Worm (Caenorhabditis elegans) whole organism, L1 larva: ENCODE results near the gene nhr-76.

ENCODE experiments used
- C16A3.4 ChIP-seq: fragments of 150-350 bp; optimal IDR thresholded peaks from 2 replicates; lab custom pipeline; 2014; ENCODE audit warnings: missing biosample characterization, missing genetic modification characterization
- C34B4.2 ChIP-seq: sonication (generic microtip); optimal IDR thresholded peaks from 2 replicates; lab custom pipeline; 2017; ENCODE audit warnings: mild to moderate bottlenecking, missing genetic modification characterization, missing compliant biosample characterization
- Y116A8C.19 ChIP-seq: sonication (generic microtip); optimal IDR thresholded peaks from 2 replicates; lab custom pipeline; 2016; ENCODE audit warnings: missing compliant biosample characterization, missing genetic modification characterization, borderline replicate concordance
- alr-1 ChIP-seq: fragments of 200-800 bp; sonication (Bioruptor generic); optimal IDR thresholded peaks from 2 replicates; lab custom pipeline; 2018; ENCODE audit warnings: borderline replicate concordance, mild to moderate bottlenecking, missing genetic modification characterization, missing compliant biosample characterization
- aly-2 ChIP-seq: fragments of 150-350 bp; optimal IDR thresholded peaks from 2 replicates; lab custom pipeline; 2014; ENCODE audit warnings: missing biosample characterization, missing genetic modification characterization
- blmp-1 ChIP-seq: fragments of 150-350 bp; optimal IDR thresholded peaks from 2 replicates; lab custom pipeline; 2014; ENCODE audit warnings: missing biosample characterization, missing genetic modification characterization
- ceh-63 ChIP-seq: fragments of 200-800 bp; sonication (Bioruptor generic); optimal IDR thresholded peaks from 2 replicates; lab custom pipeline; 2018; ENCODE audit warnings: mild to moderate bottlenecking, missing genetic modification characterization, missing compliant biosample characterization
- ceh-8 ChIP-seq: fragments of 200-800 bp; sonication (Bioruptor generic); optimal IDR thresholded peaks from 2 replicates; lab custom pipeline; 2018; ENCODE audit warnings: mild to moderate bottlenecking, missing genetic modification characterization, moderate library complexity, missing compliant biosample characterization
- ceh-82 ChIP-seq, 3 experiments: fragments of 150-350 bp in 1 of 3; sonication (generic microtip) in 2 of 3; optimal IDR thresholded peaks; 2 replicates each; lab custom pipeline; 2014 to 2017; ENCODE audit warnings: missing biosample characterization in 3 of 3, missing genetic modification characterization in 3 of 3
- ces-1 ChIP-seq: fragments of 150-350 bp; optimal IDR thresholded peaks from 2 replicates; lab custom pipeline; 2014; ENCODE audit warnings: missing biosample characterization, missing genetic modification reagents, missing genetic modification characterization
- dpl-1 ChIP-seq, 3 experiments: fragments of 150-350 bp in 2 of 3; sonication (generic microtip) in 1 of 3; optimal IDR thresholded peaks; 2 replicates each; lab custom pipeline; 2014 to 2017; ENCODE audit warnings: missing biosample characterization in 3 of 3, missing genetic modification characterization in 3 of 3, missing genetic modification reagents in 3 of 3
- efl-1 ChIP-seq, 4 experiments: fragments of 150-350 bp; optimal IDR thresholded peaks in 3 of 4; peaks in 1 of 4; 1 replicate in 1 of 4; 2 replicates in 3 of 4; lab custom pipeline; 2014; ENCODE audit warnings: missing biosample characterization in 2 of 4, missing genetic modification characterization in 2 of 4, missing genetic modification reagents in 2 of 4
- egl-13 ChIP-seq: sonication (generic microtip); optimal IDR thresholded peaks from 2 replicates; lab custom pipeline; 2016; ENCODE audit warnings: missing genotype, missing genetic modification reagents, missing genetic modification characterization, missing compliant biosample characterization
- elt-2 ChIP-seq: sonication (generic microtip); optimal IDR thresholded peaks from 2 replicates; lab custom pipeline; 2016; ENCODE audit warnings: missing genetic modification characterization, mild to moderate bottlenecking, inconsistent platforms, missing compliant biosample characterization, missing genetic modification reagents
- ets-5 ChIP-seq: fragments of 200-800 bp; sonication (Bioruptor generic); IDR thresholded peaks from 2 replicates; pipeline ENCODE4 v1.3.6; 2022; ENCODE audit warnings: missing genetic modification characterization, missing compliant biosample characterization
- fkh-4 ChIP-seq: sonication (generic microtip); optimal IDR thresholded peaks from 2 replicates; lab custom pipeline; 2016; ENCODE audit warnings: missing compliant biosample characterization, missing genetic modification characterization, borderline replicate concordance
- fkh-8 ChIP-seq: sonication (generic microtip); optimal IDR thresholded peaks from 2 replicates; lab custom pipeline; 2016; ENCODE audit warnings: mild to moderate bottlenecking, missing genetic modification characterization, missing compliant biosample characterization
- grh-1 ChIP-seq: fragments of 200-800 bp; sonication (Bioruptor generic); IDR thresholded peaks from 2 replicates; pipeline ENCODE4 v1.3.6; 2022; ENCODE audit warnings: missing genetic modification reagents, missing genetic modification characterization, missing compliant biosample characterization
- hlh-17 ChIP-seq: fragments of 200-800 bp; sonication (Bioruptor generic); optimal IDR thresholded peaks from 2 replicates; lab custom pipeline; 2018; ENCODE audit warnings: missing genetic modification characterization, mild to moderate bottlenecking, missing compliant biosample characterization, moderate library complexity, borderline replicate concordance
- irx-1 ChIP-seq: sonication (generic microtip); optimal IDR thresholded peaks from 2 replicates; lab custom pipeline; 2016; ENCODE audit warnings: missing genetic modification characterization, missing compliant biosample characterization
- lin-13 ChIP-seq: fragments of 150-350 bp; optimal IDR thresholded peaks from 2 replicates; lab custom pipeline; 2014; ENCODE audit warnings: missing biosample characterization, missing genetic modification reagents, missing genetic modification characterization
- lin-14 ChIP-seq: fragments of 200-800 bp; sonication (Bioruptor generic); optimal IDR thresholded peaks from 2 replicates; lab custom pipeline; 2018; ENCODE audit warnings: mild to moderate bottlenecking, missing genetic modification characterization, moderate library complexity, missing compliant biosample characterization
- lsy-2 ChIP-seq, 2 experiments: fragments of 150-350 bp; optimal IDR thresholded peaks; 2 replicates each; lab custom pipeline; 2014; ENCODE audit warnings: missing biosample characterization in 2 of 2, missing genetic modification characterization in 2 of 2
- mab-9 ChIP-seq: fragments of 200-800 bp; sonication (Bioruptor generic); IDR thresholded peaks from 2 replicates; pipeline ENCODE4 v1.3.6; 2022; ENCODE audit warnings: missing genetic modification reagents, missing genetic modification characterization, missing compliant biosample characterization
- mdl-1 ChIP-seq, 2 experiments: fragments of 150-350 bp; optimal IDR thresholded peaks; 2 replicates each; lab custom pipeline; 2014 to 2017; ENCODE audit warnings: missing biosample characterization in 2 of 2, missing genetic modification characterization in 2 of 2, inconsistent platforms in 1 of 2
- mef-2 ChIP-seq: fragments of 150-350 bp; optimal IDR thresholded peaks from 2 replicates; lab custom pipeline; 2014; ENCODE audit warnings: missing biosample characterization, missing genetic modification characterization
- mep-1 ChIP-seq: fragments of 150-350 bp; optimal IDR thresholded peaks from 2 replicates; lab custom pipeline; 2014; ENCODE audit warnings: missing biosample characterization, missing genetic modification characterization
- nhr-11 ChIP-seq: fragments of 150-350 bp; optimal IDR thresholded peaks from 2 replicates; lab custom pipeline; 2014; ENCODE audit warnings: missing biosample characterization, missing genetic modification characterization
- nhr-19 ChIP-seq: fragments of 200-800 bp; sonication (Bioruptor generic); conservative IDR thresholded peaks from 2 replicates; pipeline ENCODE4 v1.3.6; 2022; ENCODE audit warnings: missing genetic modification characterization, missing compliant biosample characterization
- nhr-20 ChIP-seq: sonication (generic microtip); optimal IDR thresholded peaks from 2 replicates; lab custom pipeline; 2016; ENCODE audit warnings: mild to moderate bottlenecking, missing genetic modification characterization, missing compliant biosample characterization
- nhr-71 ChIP-seq: sonication (generic microtip); optimal IDR thresholded peaks from 2 replicates; lab custom pipeline; 2016; ENCODE audit warnings: mild to moderate bottlenecking, missing genetic modification characterization, moderate library complexity, missing compliant biosample characterization
- nhr-85 ChIP-seq: sonication (generic microtip); peaks from one replicate; lab custom pipeline; 2016; ENCODE audit warnings: missing genetic modification characterization, inconsistent platforms, missing compliant biosample characterization
- nhr-90 ChIP-seq: sonication (generic microtip); optimal IDR thresholded peaks from 2 replicates; lab custom pipeline; 2016; ENCODE audit warnings: mild to moderate bottlenecking, missing genetic modification characterization, missing compliant biosample characterization; ENCODE audit not compliant: poor library complexity
- pag-3 ChIP-seq: sonication (generic microtip); optimal IDR thresholded peaks from 2 replicates; lab custom pipeline; 2017; ENCODE audit warnings: missing genetic modification characterization, mild to moderate bottlenecking, missing compliant biosample characterization, antibody characterized with exemption, borderline replicate concordance; ENCODE audit not compliant: insufficient read depth
- rnt-1 ChIP-seq: sonication (generic microtip); optimal IDR thresholded peaks from 2 replicates; lab custom pipeline; 2016; ENCODE audit warnings: mild to moderate bottlenecking, missing genetic modification characterization, moderate library complexity, missing compliant biosample characterization
- skn-1 ChIP-seq: fragments of 150-350 bp; optimal IDR thresholded peaks from 2 replicates; lab custom pipeline; 2014; ENCODE audit warnings: missing biosample characterization, missing genetic modification characterization
- snu-23 ChIP-seq: sonication (generic microtip); optimal IDR thresholded peaks from 2 replicates; lab custom pipeline; 2016; ENCODE audit warnings: missing genetic modification characterization, missing compliant biosample characterization
- sox-4 ChIP-seq: sonication (generic microtip); optimal IDR thresholded peaks from 2 replicates; lab custom pipeline; 2016; ENCODE audit warnings: missing genetic modification characterization, missing compliant biosample characterization
- swsn-7 ChIP-seq: sonication (generic microtip); optimal IDR thresholded peaks from 2 replicates; lab custom pipeline; 2016; ENCODE audit warnings: missing genetic modification characterization, missing compliant biosample characterization
- unc-86 ChIP-seq: sonication (generic microtip); optimal IDR thresholded peaks from 2 replicates; lab custom pipeline; 2016; ENCODE audit warnings: missing genetic modification characterization, missing compliant biosample characterization
- ztf-11 ChIP-seq, 2 experiments: sonication (generic microtip); optimal IDR thresholded peaks; 2 replicates each; lab custom pipeline; 2016 to 2017; ENCODE audit warnings: missing genetic modification characterization in 2 of 2, missing biosample characterization in 1 of 2, missing compliant biosample characterization in 1 of 2
- ztf-4 ChIP-seq: fragments of 150-350 bp; optimal IDR thresholded peaks from 2 replicates; lab custom pipeline; 2014; ENCODE audit warnings: missing biosample characterization, missing genetic modification characterization

nhr-76 gene

ce11 chrIV:604144-604543 lies 23.2 kb upstream of the nhr-76 start, which contains the start of gene col-102:
Gene col-102 (plus strand): TSS chrIV:604444.
- no peak for TF ChIP-seq blmp-1
- TF ChIP-seq mab-9 (GFP tag; lab: Robert Waterston, UW): no peak
- TF ChIP-seq ces-1 (GFP tag; lab: Kevin White, UChicago): no peak
- TF ChIP-seq lsy-2 (tag; optimal IDR thresholded peaks at IDR 0.05; lab: Kevin White, UChicago): no peak
- no peak for TF ChIP-seq mdl-1 (tag; optimal IDR thresholded peaks at IDR 0.05; lab: Kevin White, UChicago)
- TF ChIP-seq Y116A8C.19 (tag; lab: Kevin White, UChicago): no peak
- TF ChIP-seq grh-1 (GFP tag; lab: Robert Waterston, UW): no peak
- no peak for TF ChIP-seq egl-13 (tag; lab: Kevin White, UChicago)
- no peak for TF ChIP-seq sox-4 (tag; lab: Kevin White, UChicago)
- no peak for TF ChIP-seq mef-2
- no peak for TF ChIP-seq dpl-1 (GFP tag; optimal IDR thresholded peaks at IDR 0.05; lab: Kevin White, UChicago)
- TF ChIP-seq fkh-4 (tag; lab: Kevin White, UChicago): no peak
- no peak for TF ChIP-seq aly-2 (tag; lab: Kevin White, UChicago)
- TF ChIP-seq swsn-7 (tag; lab: Kevin White, UChicago): no peak
- no peak for TF ChIP-seq alr-1 (tag; lab: Kevin White, UChicago)
- no peak for TF ChIP-seq unc-86 (tag; lab: Kevin White, UChicago)

ce11 chrIV:604817-605216 lies 22.5 kb upstream of the nhr-76 start:
- no peak for TF ChIP-seq nhr-85 (tag; lab: Kevin White, UChicago)
- TF ChIP-seq swsn-7 (tag; lab: Kevin White, UChicago): no peak
- TF ChIP-seq sox-4 (tag; lab: Kevin White, UChicago): no peak
- TF ChIP-seq grh-1 (GFP tag; lab: Robert Waterston, UW): no peak
- no peak for TF ChIP-seq nhr-90 (tag; lab: Kevin White, UChicago)
- TF ChIP-seq pag-3 (tag; lab: Kevin White, UChicago): no peak
- TF ChIP-seq efl-1 (optimal IDR thresholded peaks at IDR 0.05; lab: Kevin White, UChicago): no peak
- TF ChIP-seq efl-1 (GFP tag; optimal IDR thresholded peaks at IDR 0.05 in 1 of 2; lab: Kevin White, UChicago): no peak
- TF ChIP-seq ceh-63 (GFP tag; lab: Kevin White, UChicago): no peak
- TF ChIP-seq nhr-71 (tag; lab: Kevin White, UChicago): no peak
- TF ChIP-seq hlh-17 (GFP tag; lab: Kevin White, UChicago): no peak
- no peak for TF ChIP-seq lin-13

- TF ChIP-seq irx-1 (tag; lab: Kevin White, UChicago): no peak
- no peak for TF ChIP-seq elt-2 (tag; lab: Kevin White, UChicago)
- TF ChIP-seq ceh-82 (tag; optimal IDR thresholded peaks at IDR 0.05; lab: Kevin White, UChicago): no peak
- TF ChIP-seq ztf-11 (tag; optimal IDR thresholded peaks at IDR 0.05; lab: Kevin White, UChicago): no peak
- TF ChIP-seq ceh-8 (GFP tag; lab: Kevin White, UChicago): peak; percentile 91
- TF ChIP-seq, all 84 proteins: peak for 1
Measured at ce11 chrIV:605431-605830, 21.9 kb upstream of the nhr-76 start.

- TF ChIP-seq Y116A8C.19 (tag; lab: Kevin White, UChicago) (no peak), rnt-1 (tag; lab: Kevin White, UChicago) (peak; percentile 25)
- TF ChIP-seq, all 84 proteins: peak for 1
Measured at ce11 chrIV:606055-606454, 21.3 kb upstream of the nhr-76 start, which contains the start of gene inx-18. Gene inx-18 (plus strand): TSS chrIV:606355.

- TF ChIP-seq C16A3.4 (no peak), elt-2 (tag; lab: Kevin White, UChicago) (no peak), rnt-1 (tag; lab: Kevin White, UChicago) (peak; percentile 35), lsy-2 (tag; optimal IDR thresholded peaks at IDR 0.05; lab: Kevin White, UChicago) (peak in 1 of 2 experiments; percentile 42), C34B4.2 (tag; lab: Kevin White, UChicago) (no peak), skn-1 (tag; lab: Kevin White, UChicago) (no peak), nhr-19 (GFP tag; lab: Robert Waterston, UW) (peak; percentile 18), ets-5 (GFP tag; lab: Robert Waterston, UW) (no peak), mep-1 (tag; lab: Kevin White, UChicago) (peak; percentile 8), blmp-1 (no peak), nhr-11 (tag; lab: Kevin White, UChicago) (no peak), pag-3 (tag; lab: Kevin White, UChicago) (no peak), ztf-11 (tag; optimal IDR thresholded peaks at IDR 0.05; lab: Kevin White, UChicago) (no peak), nhr-20 (tag; lab: Kevin White, UChicago) (no peak), fkh-8 (no peak), dpl-1 (GFP tag; optimal IDR thresholded peaks at IDR 0.05; lab: Kevin White, UChicago) (peak in 1 of 3 experiments; percentile 7), snu-23 (GFP tag; lab: Kevin White, UChicago) (peak; percentile 25), ztf-4 (tag; lab: Kevin White, UChicago) (no peak), lin-14 (GFP tag; lab: Kevin White, UChicago) (peak; percentile 73)
Measured at ce11 chrIV:607628-608027, 19.7 kb upstream of the nhr-76 start.
